Fruit fly (Drosophila melanogaster) whole organism, embryonic: ENCODE results near the gene CG7386.

Experiments used
- Adf1 ChIP-seq: fragments of 200-800 bp; sonication (Bioruptor generic); IDR thresholded peaks from 2 replicates; pipeline ENCODE4 v1.3.6; 2022; ENCODE audit warnings: missing biosample characterization, missing genetic modification characterization
- Atf6 ChIP-seq: fragments of 200-800 bp; sonication (Bioruptor generic); IDR thresholded peaks from 2 replicates; pipeline ENCODE4 v1.3.6; 2022; ENCODE audit warnings: missing biosample characterization, missing genetic modification characterization
- CG1024 ChIP-seq: fragments of 200-800 bp; sonication (Bioruptor generic); IDR thresholded peaks from 2 replicates; pipeline ENCODE4 v1.3.6; 2022; ENCODE audit warnings: missing biosample characterization, missing genetic modification characterization
- CG10462 ChIP-seq: fragments of 200-800 bp; sonication (Bioruptor generic); optimal IDR thresholded peaks from 2 replicates; lab custom pipeline; 2016; ENCODE audit warnings: missing biosample characterization, missing genetic modification characterization
- CG11723 ChIP-seq: fragments of 200-800 bp; sonication (Bioruptor generic); optimal IDR thresholded peaks from 2 replicates; lab custom pipeline; 2017; ENCODE audit warnings: missing biosample characterization, mild to moderate bottlenecking, missing genetic modification characterization
- CG12769 ChIP-seq: fragments of 200-800 bp; sonication (Bioruptor generic); optimal IDR thresholded peaks from 2 replicates; lab custom pipeline; 2019; ENCODE audit warnings: missing biosample characterization, mild to moderate bottlenecking, missing genetic modification characterization, moderate library complexity
- CG12942 ChIP-seq: fragments of 200-800 bp; sonication (Bioruptor generic); optimal IDR thresholded peaks from 3 replicates; lab custom pipeline; 2016; ENCODE audit warnings: missing biosample characterization, missing genetic modification characterization
- CG13424 ChIP-seq: fragments of 200-800 bp; sonication (Bioruptor generic); optimal IDR thresholded peaks from 2 replicates; lab custom pipeline; 2019; ENCODE audit warnings: missing biosample characterization, mild to moderate bottlenecking, missing genetic modification characterization, moderate library complexity
- CG15479 ChIP-seq: fragments of 200-800 bp; sonication (Bioruptor generic); optimal IDR thresholded peaks from 3 replicates; lab custom pipeline; 2019; ENCODE audit warnings: missing biosample characterization, mild to moderate bottlenecking, missing genetic modification characterization, moderate library complexity
- CG1603 ChIP-seq: fragments of 200-800 bp; sonication (Bioruptor generic); optimal IDR thresholded peaks from 2 replicates; lab custom pipeline; 2019; ENCODE audit warnings: missing biosample characterization, mild to moderate bottlenecking, missing genetic modification characterization, moderate library complexity
- CG1647 ChIP-seq: fragments of 200-800 bp; sonication (Bioruptor generic); optimal IDR thresholded peaks from 3 replicates; lab custom pipeline; 2016; ENCODE audit warnings: missing biosample characterization, missing genetic modification characterization
- CG16813 ChIP-seq: fragments of 200-800 bp; sonication (Bioruptor generic); IDR thresholded peaks from 3 replicates; pipeline ENCODE4 v1.3.6; 2022; ENCODE audit warnings: missing biosample characterization, missing genetic modification characterization; ENCODE audit not compliant: partially characterized antibody
- CG17186 ChIP-seq: fragments of 200-800 bp; sonication (Bioruptor generic); optimal IDR thresholded peaks from 3 replicates; lab custom pipeline; 2017; ENCODE audit warnings: missing biosample characterization, missing genetic modification reagents, missing genetic modification characterization
- CG18619 ChIP-seq: fragments of 200-800 bp; sonication (Bioruptor generic); optimal IDR thresholded peaks from 3 replicates; lab custom pipeline; 2017; ENCODE audit warnings: missing biosample characterization, mild to moderate bottlenecking, missing genetic modification characterization
- CG32532 ChIP-seq: fragments of 200-800 bp; sonication (Bioruptor generic); IDR thresholded peaks from 2 replicates; pipeline ENCODE4 v1.3.6; 2022; ENCODE audit warnings: missing biosample characterization, missing genetic modification characterization
- CG4282 ChIP-seq: fragments of 200-800 bp; sonication (Bioruptor generic); optimal IDR thresholded peaks from 2 replicates; lab custom pipeline; 2016; ENCODE audit warnings: missing biosample characterization, missing genetic modification characterization
- CG6254 ChIP-seq: fragments of 200-800 bp; sonication (Bioruptor generic); optimal IDR thresholded peaks from 3 replicates; lab custom pipeline; 2017; ENCODE audit warnings: mild to moderate bottlenecking, missing biosample characterization, missing genetic modification reagents, missing genetic modification characterization
- CG7745 ChIP-seq: fragments of 200-800 bp; sonication (Bioruptor generic); optimal IDR thresholded peaks from 2 replicates; lab custom pipeline; 2018; ENCODE audit warnings: missing biosample characterization, mild to moderate bottlenecking, missing genetic modification characterization, moderate library complexity
- CG7987 ChIP-seq: fragments of 200-800 bp; sonication (Bioruptor generic); optimal IDR thresholded peaks from 2 replicates; lab custom pipeline; 2018; ENCODE audit warnings: missing biosample characterization, mild to moderate bottlenecking, missing genetic modification characterization, moderate library complexity
- CTCF ChIP-seq: fragments of 200-800 bp; sonication (Bioruptor generic); optimal IDR thresholded peaks from 2 replicates; lab custom pipeline; 2017; ENCODE audit warnings: missing biosample characterization, mild to moderate bottlenecking, missing genetic modification characterization, moderate library complexity
- D19A ChIP-seq: fragments of 200-800 bp; optimal IDR thresholded peaks from 3 replicates; lab custom pipeline; 2019; ENCODE audit warnings: missing biosample characterization, mild to moderate bottlenecking, missing genetic modification characterization, moderate library complexity
- Ets65A ChIP-seq: fragments of 200-800 bp; sonication (Bioruptor generic); peaks from one replicate; lab custom pipeline; 2016; ENCODE audit warnings: missing biosample characterization, missing genetic modification characterization
- HLH54F ChIP-seq: fragments of 200-800 bp; sonication (Bioruptor generic); optimal IDR thresholded peaks from 3 replicates; lab custom pipeline; 2016; ENCODE audit warnings: missing biosample characterization, missing genetic modification characterization
- MESR4 ChIP-seq: fragments of 200-800 bp; sonication (Bioruptor generic); optimal IDR thresholded peaks from 2 replicates; lab custom pipeline; 2018; ENCODE audit warnings: missing biosample characterization, mild to moderate bottlenecking, missing genetic modification characterization, moderate library complexity
- Meics ChIP-seq: fragments of 200-800 bp; sonication (Bioruptor generic); optimal IDR thresholded peaks from 2 replicates; lab custom pipeline; 2017; ENCODE audit warnings: missing biosample characterization, mild to moderate bottlenecking, missing genetic modification characterization
- Myb ChIP-seq: fragments of 200-800 bp; sonication (Bioruptor generic); optimal IDR thresholded peaks from 2 replicates; lab custom pipeline; 2016; ENCODE audit warnings: missing biosample characterization, missing genetic modification characterization
- Pdp1 ChIP-seq, 2 experiments: fragments of 200-800 bp; sonication (Bioruptor generic); optimal IDR thresholded peaks; 3 replicates each; lab custom pipeline; 2016; ENCODE audit warnings: missing biosample characterization in 2 of 2, missing genetic modification characterization in 2 of 2, mild to moderate bottlenecking in 1 of 2, moderate library complexity in 1 of 2
- Xbp1 ChIP-seq: fragments of 200-800 bp; sonication (Bioruptor generic); optimal IDR thresholded peaks from 3 replicates; lab custom pipeline; 2016; ENCODE audit warnings: missing biosample characterization, mild to moderate bottlenecking, missing genetic modification characterization
- ase ChIP-seq: fragments of 200-800 bp; sonication (Bioruptor generic); IDR thresholded peaks from 3 replicates; pipeline ENCODE4 v1.3.6; 2022; ENCODE audit warnings: missing biosample characterization, missing genetic modification characterization
- br ChIP-seq: fragments of >200 bp; optimal IDR thresholded peaks from 2 replicates; lab custom pipeline; 2017
- caup ChIP-seq: fragments of 200-800 bp; sonication (Bioruptor generic); optimal IDR thresholded peaks from 3 replicates; lab custom pipeline; 2017; ENCODE audit warnings: missing biosample characterization, mild to moderate bottlenecking, missing genetic modification characterization, moderate library complexity; ENCODE audit not compliant: severe bottlenecking
- chif ChIP-seq, 2 experiments: fragments of 200-800 bp; sonication (Bioruptor generic); optimal IDR thresholded peaks; 3 replicates each; lab custom pipeline; 2016; ENCODE audit warnings: missing biosample characterization in 2 of 2, missing genetic modification characterization in 2 of 2
- chinmo ChIP-seq: fragments of 200-800 bp; sonication (Bioruptor generic); IDR thresholded peaks from 4 replicates; pipeline ENCODE4 v1.3.6; 2022; ENCODE audit warnings: missing biosample characterization, missing genetic modification characterization; ENCODE audit not compliant: partially characterized antibody
- dan ChIP-seq: fragments of 200-800 bp; sonication (Bioruptor generic); IDR thresholded peaks from 2 replicates; pipeline ENCODE4 v1.3.6; 2022; ENCODE audit warnings: missing biosample characterization, missing genetic modification characterization
- disco-r ChIP-seq: fragments of 200-800 bp; sonication (Bioruptor generic); optimal IDR thresholded peaks from 2 replicates; lab custom pipeline; 2016; ENCODE audit warnings: missing biosample characterization, missing genetic modification characterization
- ems ChIP-seq: fragments of 200-800 bp; sonication (Bioruptor generic); optimal IDR thresholded peaks from 3 replicates; lab custom pipeline; 2016; ENCODE audit warnings: missing biosample characterization, missing genetic modification characterization
- ewg ChIP-seq: fragments of 200-800 bp; sonication (Bioruptor generic); optimal IDR thresholded peaks from 3 replicates; lab custom pipeline; 2017; ENCODE audit warnings: mild to moderate bottlenecking, missing biosample characterization, missing genetic modification reagents, missing genetic modification characterization
- eyg ChIP-seq: fragments of 200-800 bp; sonication (Bioruptor generic); optimal IDR thresholded peaks from 3 replicates; lab custom pipeline; 2016; ENCODE audit warnings: missing biosample characterization, missing genetic modification characterization
- fru ChIP-seq: fragments of >200 bp; optimal IDR thresholded peaks from 2 replicates; lab custom pipeline; 2017
- gfzf ChIP-seq: fragments of 200-800 bp; sonication (Bioruptor generic); optimal IDR thresholded peaks from 2 replicates; lab custom pipeline; 2016; ENCODE audit warnings: missing biosample characterization, mild to moderate bottlenecking, missing genetic modification characterization, moderate library complexity
- gro ChIP-seq: fragments of 200-800 bp; sonication (Bioruptor generic); optimal IDR thresholded peaks from 2 replicates; lab custom pipeline; 2016; ENCODE audit warnings: missing biosample characterization, missing genetic modification characterization
- h ChIP-seq: fragments of >200 bp; optimal IDR thresholded peaks from 2 replicates; lab custom pipeline; 2017
- insv ChIP-seq, 2 experiments: fragments of 200-800 bp; sonication (Bioruptor generic); optimal IDR thresholded peaks; 3 replicates each; lab custom pipeline; 2016 to 2018; ENCODE audit warnings: missing biosample characterization in 2 of 2, missing genetic modification characterization in 2 of 2
- jigr1 ChIP-seq: fragments of 200-800 bp; sonication (Bioruptor generic); IDR thresholded peaks from 3 replicates; pipeline ENCODE4 v1.3.6; 2022; ENCODE audit warnings: missing biosample characterization, missing genetic modification characterization
- mirr ChIP-seq: fragments of 200-800 bp; sonication (Bioruptor generic); optimal IDR thresholded peaks from 3 replicates; lab custom pipeline; 2018; ENCODE audit warnings: missing biosample characterization, mild to moderate bottlenecking, missing genetic modification characterization
- phol ChIP-seq: fragments of 200-800 bp; sonication (Bioruptor generic); optimal IDR thresholded peaks from 3 replicates; lab custom pipeline; 2018; ENCODE audit warnings: missing biosample characterization, mild to moderate bottlenecking, missing genetic modification characterization, moderate library complexity
- prd ChIP-seq, 3 experiments: fragments of >200 bp in 2 of 3; fragments of 200-800 bp in 1 of 3; sonication (Bioruptor generic) in 1 of 3; optimal IDR thresholded peaks in 2 of 3; IDR thresholded peaks in 1 of 3; 2 replicates in 2 of 3; 3 replicates in 1 of 3; pipeline versions ENCODE4 v1.3.6 to Lab custom; 2017 to 2022; ENCODE audit warnings: missing biosample characterization in 1 of 3, missing genetic modification characterization in 1 of 3
- scrt ChIP-seq: fragments of 200-800 bp; sonication (Bioruptor generic); optimal IDR thresholded peaks from 2 replicates; lab custom pipeline; 2018; ENCODE audit warnings: missing biosample characterization, mild to moderate bottlenecking, missing genetic modification characterization, moderate library complexity
- sd ChIP-seq: fragments of 200-800 bp; sonication (Bioruptor generic); optimal IDR thresholded peaks from 3 replicates; lab custom pipeline; 2018; ENCODE audit warnings: missing biosample characterization, mild to moderate bottlenecking, missing genetic modification characterization, moderate library complexity
- shn ChIP-seq: fragments of 200-800 bp; sonication (Bioruptor generic); optimal IDR thresholded peaks from 3 replicates; lab custom pipeline; 2016; ENCODE audit warnings: missing biosample characterization, missing genetic modification characterization
- tio ChIP-seq: fragments of 200-800 bp; sonication (Bioruptor generic); optimal IDR thresholded peaks from 2 replicates; lab custom pipeline; 2017; ENCODE audit warnings: missing biosample characterization, missing genetic modification characterization, inconsistent platforms

The CG7386 gene

dm6 chr3L:6139924-6140574, 49.5 kb upstream of the CG7386 start, which contains the start of gene Cpr65Av (continued):
- peak in 1 of 2 experiments; percentile 13 for TF ChIP-seq chif (GFP tag; optimal IDR thresholded peaks at IDR 0.05; lab: Kevin White, UChicago)
- TF ChIP-seq CG32532 (GFP tag; lab: Robert Waterston, UW) = no peak
- TF ChIP-seq ase (GFP tag; lab: Robert Waterston, UW) = no peak
- TF ChIP-seq eyg (GFP tag; lab: Kevin White, UChicago) = no peak
- peak; percentile 15 for TF ChIP-seq sd (tag; lab: Kevin White, UChicago)
- TF ChIP-seq br = no peak
- no peak for TF ChIP-seq CG16813 (GFP tag; lab: Robert Waterston, UW)
- TF ChIP-seq caup (GFP tag; lab: Kevin White, UChicago) = no peak
- no peak for TF ChIP-seq CG15479
- no peak for TF ChIP-seq CG1024 (GFP tag; lab: Robert Waterston, UW)
- no peak for TF ChIP-seq gfzf (GFP tag; lab: Kevin White, UChicago)
- TF ChIP-seq jigr1 = no peak
- no peak for TF ChIP-seq CG6254 (GFP tag; lab: Kevin White, UChicago)
- TF ChIP-seq gro (GFP tag; lab: Kevin White, UChicago) = no peak
- no peak for TF ChIP-seq disco-r (GFP tag; lab: Kevin White, UChicago)
- no peak for TF ChIP-seq CG7987 (GFP tag; lab: Kevin White, UChicago)
- no peak for TF ChIP-seq Pdp1 (GFP tag; optimal IDR thresholded peaks at IDR 0.05; lab: Kevin White, UChicago)
- no peak for TF ChIP-seq CG17186
- no peak for TF ChIP-seq Xbp1 (GFP tag; lab: Kevin White, UChicago)
- no peak for TF ChIP-seq h (lab: Kevin White, UChicago)
- TF ChIP-seq shn (GFP tag; lab: Kevin White, UChicago) = no peak
- no peak for TF ChIP-seq Myb
- no peak for TF ChIP-seq CG11723 (GFP tag; lab: Kevin White, UChicago)
- TF ChIP-seq prd (optimal IDR thresholded peaks at IDR 0.05; lab: Kevin White, UChicago) = no peak
- TF ChIP-seq prd (GFP tag; IDR thresholded peaks at IDR 0.05; lab: Robert Waterston, UW) = no peak
- no peak for TF ChIP-seq dan (GFP tag; lab: Robert Waterston, UW)
- TF ChIP-seq CG12942 (GFP tag; lab: Kevin White, UChicago) = no peak
- no peak for TF ChIP-seq CG7745 (tag; lab: Kevin White, UChicago)
- TF ChIP-seq D19A (tag; lab: Kevin White, UChicago) = no peak
- no peak for TF ChIP-seq ems (GFP tag; lab: Kevin White, UChicago)
- TF ChIP-seq CG1603 (tag; lab: Kevin White, UChicago) = peak; percentile 48
- no peak for TF ChIP-seq Atf6 (GFP tag; lab: Robert Waterston, UW)
- TF ChIP-seq mirr (GFP tag; lab: Kevin White, UChicago) = peak; percentile 28
- TF ChIP-seq CG12769 (tag; lab: Kevin White, UChicago) = no peak
- no peak for TF ChIP-seq CG10462 (GFP tag; lab: Kevin White, UChicago)
- no peak for TF ChIP-seq phol
- no peak for TF ChIP-seq scrt (GFP tag; lab: Kevin White, UChicago)
- TF ChIP-seq CTCF = no peak
- no peak for TF ChIP-seq chinmo
- no peak for TF ChIP-seq Ets65A (GFP tag; lab: Kevin White, UChicago)
- no peak for TF ChIP-seq ewg (GFP tag; lab: Kevin White, UChicago)
- no peak for TF ChIP-seq MESR4 (GFP tag; lab: Kevin White, UChicago)
- TF ChIP-seq CG18619 (GFP tag; lab: Kevin White, UChicago) = peak; percentile 16
- TF ChIP-seq tio (GFP tag; lab: Kevin White, UChicago) = no peak
- no peak for TF ChIP-seq CG1647 (GFP tag; lab: Kevin White, UChicago)
- TF ChIP-seq CG4282 (GFP tag; lab: Kevin White, UChicago) = no peak
- TF ChIP-seq HLH54F (GFP tag; lab: Kevin White, UChicago) = no peak
- no peak for TF ChIP-seq Meics (GFP tag; lab: Kevin White, UChicago)
- TF ChIP-seq fru (lab: Kevin White, UChicago) = no peak
- TF ChIP-seq CG13424 = peak; percentile 39
- no peak for TF ChIP-seq Adf1 (GFP tag; lab: Robert Waterston, UW)
- no peak for TF ChIP-seq insv (GFP tag; optimal IDR thresholded peaks at IDR 0.05; lab: Kevin White, UChicago)
